Fruit fly (Drosophila melanogaster) whole organism, wandering third instar larva: ENCODE data around the gene CG12998.

Source experiments
- Abd-B ChIP-seq: fragments of >200 bp; optimal IDR thresholded peaks from 2 replicates; lab custom pipeline; 2017; ENCODE audit warnings: missing biosample characterization, missing genetic modification characterization
- CrebA ChIP-seq: fragments of 200-800 bp; sonication (Bioruptor generic); optimal IDR thresholded peaks from 2 replicates; lab custom pipeline; 2016; ENCODE audit warnings: missing biosample characterization, mild to moderate bottlenecking, missing genetic modification characterization, borderline replicate concordance
- Dif ChIP-seq: fragments of 200-275, 200-300 bp; sonication (Bioruptor generic); optimal IDR thresholded peaks from 2 replicates; lab custom pipeline; 2018; ENCODE audit warnings: missing biosample characterization, missing genetic modification characterization; ENCODE audit not compliant: partially characterized antibody
- GATAd ChIP-seq: sonication (Bioruptor generic); optimal IDR thresholded peaks from 2 replicates; lab custom pipeline; 2016; ENCODE audit warnings: missing biosample characterization, missing genetic modification characterization
- HLH106 ChIP-seq: fragments of 200-800 bp; optimal IDR thresholded peaks from 3 replicates; lab custom pipeline; 2019; ENCODE audit warnings: missing biosample characterization, mild to moderate bottlenecking, missing genetic modification characterization, moderate library complexity
- Hnf4 ChIP-seq: fragments of 200-800 bp; sonication (Bioruptor generic); optimal IDR thresholded peaks from 2 replicates; lab custom pipeline; 2016; ENCODE audit warnings: missing biosample characterization, mild to moderate bottlenecking, missing genetic modification characterization
- Hr78 ChIP-seq: fragments of >200 bp; optimal IDR thresholded peaks from 2 replicates; lab custom pipeline; 2017; ENCODE audit warnings: missing biosample characterization, missing genetic modification characterization
- Mio ChIP-seq: sonication (Bioruptor generic); optimal IDR thresholded peaks from 2 replicates; lab custom pipeline; 2016; ENCODE audit warnings: missing biosample characterization, missing genetic modification characterization
- Myc ChIP-seq: fragments of >200 bp; optimal IDR thresholded peaks from 2 replicates; lab custom pipeline; 2017
- N ChIP-seq: fragments of >200 bp; optimal IDR thresholded peaks from 2 replicates; lab custom pipeline; 2018; ENCODE audit warnings: missing biosample characterization, missing external identifiers, missing genetic modification characterization
- OdsH ChIP-seq: fragments of 200-800 bp; sonication (Bioruptor generic); optimal IDR thresholded peaks from 2 replicates; lab custom pipeline; 2016; ENCODE audit warnings: missing biosample characterization, mild to moderate bottlenecking, missing genetic modification characterization
- Sp1 ChIP-seq: fragments of 200-800 bp; sonication (Bioruptor generic); optimal IDR thresholded peaks from 3 replicates; lab custom pipeline; 2019; ENCODE audit warnings: missing biosample characterization, mild to moderate bottlenecking, missing genetic modification characterization, moderate library complexity
- Vsx2 ChIP-seq: fragments of 200-300, 225-300 bp; sonication (Bioruptor generic); optimal IDR thresholded peaks from 2 replicates; lab custom pipeline; 2018; ENCODE audit warnings: missing biosample characterization, missing genetic modification characterization; ENCODE audit not compliant: partially characterized antibody
- br ChIP-seq: fragments of 200-800 bp; sonication (Bioruptor generic); optimal IDR thresholded peaks from 2 replicates; lab custom pipeline; 2016; ENCODE audit warnings: missing biosample characterization, missing genetic modification characterization
- dmrt93B ChIP-seq: fragments of 200-800 bp; sonication (Bioruptor generic); optimal IDR thresholded peaks from 2 replicates; lab custom pipeline; 2018; ENCODE audit warnings: missing biosample characterization, mild to moderate bottlenecking, missing genetic modification characterization
- dsf ChIP-seq: sonication (Bioruptor generic); optimal IDR thresholded peaks from 2 replicates; lab custom pipeline; 2016; ENCODE audit warnings: missing biosample characterization, missing genetic modification characterization, borderline replicate concordance
- ey ChIP-seq: fragments of 200-800 bp; sonication (Bioruptor generic); optimal IDR thresholded peaks from 2 replicates; lab custom pipeline; 2016; ENCODE audit warnings: missing biosample characterization, missing genetic modification characterization
- foxo ChIP-seq, 2 experiments: fragments of 200-800 bp; sonication (Bioruptor generic); optimal IDR thresholded peaks; 2 replicates in 1 of 2; 3 replicates in 1 of 2; lab custom pipeline; 2016 to 2017; ENCODE audit warnings: missing biosample characterization in 2 of 2, missing genetic modification characterization in 2 of 2
- fru ChIP-seq: fragments of 200-800 bp; sonication (Bioruptor generic); optimal IDR thresholded peaks from 3 replicates; lab custom pipeline; 2016; ENCODE audit warnings: missing biosample characterization, mild to moderate bottlenecking, missing genetic modification characterization
- jim ChIP-seq: fragments of 175-275, 200-325 bp; sonication (Bioruptor generic); optimal IDR thresholded peaks from 2 replicates; lab custom pipeline; 2016; ENCODE audit warnings: missing biosample characterization, mild to moderate bottlenecking, missing genetic modification characterization
- pan ChIP-seq: fragments of >200 bp; optimal IDR thresholded peaks from 2 replicates; lab custom pipeline; 2017
- psq ChIP-seq: fragments of 200-800 bp; sonication (Bioruptor generic); optimal IDR thresholded peaks from 3 replicates; lab custom pipeline; 2017; ENCODE audit warnings: missing biosample characterization, mild to moderate bottlenecking, missing genetic modification characterization, moderate library complexity
- rgr ChIP-seq: fragments of 200-800 bp; sonication (Bioruptor generic); optimal IDR thresholded peaks from 3 replicates; lab custom pipeline; 2016; ENCODE audit warnings: missing biosample characterization, mild to moderate bottlenecking, missing genetic modification characterization
- sage ChIP-seq: fragments of 200-800 bp; sonication (Bioruptor generic); optimal IDR thresholded peaks from 2 replicates; lab custom pipeline; 2016; ENCODE audit warnings: missing biosample characterization, mild to moderate bottlenecking, missing genetic modification characterization
- sv ChIP-seq: fragments of 200-800 bp; sonication (Bioruptor generic); optimal IDR thresholded peaks from 3 replicates; lab custom pipeline; 2016; ENCODE audit warnings: missing biosample characterization, missing genetic modification characterization
- usp ChIP-seq: fragments of >200 bp; optimal IDR thresholded peaks from 2 replicates; lab custom pipeline; 2017; ENCODE audit warnings: missing biosample characterization, missing genetic modification characterization

Gene CG12998

dm6 chrX:17244854-17245253, 26.4 kb downstream of the CG12998 start, which contains the start of gene CG8915:
Gene CG8915, minus strand, starts transcription at chrX:17245001.
- TF ChIP-seq rgr (peak; percentile 32), GATAd (GFP tag; lab: Kevin White, UChicago) (no peak)
- TF ChIP-seq, all 38 proteins: peak for 1

dm6 chrX:17246916-17247315, 28.4 kb downstream of the CG12998 start, which contains the start of gene CG42854:
Gene CG42854, minus strand, starts transcription at chrX:17247016.
- no peak for TF ChIP-seq Hnf4
- no peak for TF ChIP-seq N (GFP tag; lab: Kevin White, UChicago)
- no peak for TF ChIP-seq pan (lab: Kevin White, UChicago)
- TF ChIP-seq ey (GFP tag; lab: Kevin White, UChicago): no peak
- no peak for TF ChIP-seq HLH106 (tag; lab: Kevin White, UChicago)
- no peak for TF ChIP-seq Dif (GFP tag; lab: Kevin White, UChicago)
- no peak for TF ChIP-seq sv (GFP tag; lab: Kevin White, UChicago)
- no peak for TF ChIP-seq psq (GFP tag; lab: Kevin White, UChicago)
- TF ChIP-seq CrebA (GFP tag; lab: Kevin White, UChicago): no peak
- no peak for TF ChIP-seq dmrt93B (GFP tag; lab: Kevin White, UChicago)
- TF ChIP-seq Hr78 (GFP tag; lab: Kevin White, UChicago): no peak
- TF ChIP-seq OdsH: no peak
- TF ChIP-seq Abd-B (GFP tag; lab: Kevin White, UChicago): no peak
- no peak for TF ChIP-seq usp (GFP tag; lab: Kevin White, UChicago)
- TF ChIP-seq dsf (GFP tag; lab: Kevin White, UChicago): no peak
- no peak for TF ChIP-seq Mio (GFP tag; lab: Kevin White, UChicago)
- TF ChIP-seq, all 38 proteins: peak for 0

dm6 chrX:17249326-17249725, 30.9 kb downstream of the CG12998 start, which contains the start of gene CG8675:
Gene CG8675, minus strand, starts transcription at chrX:17249502.
- TF ChIP-seq ey (GFP tag; lab: Kevin White, UChicago): no peak
- TF ChIP-seq Myc (lab: Kevin White, UChicago): peak; percentile 86

DNA sequence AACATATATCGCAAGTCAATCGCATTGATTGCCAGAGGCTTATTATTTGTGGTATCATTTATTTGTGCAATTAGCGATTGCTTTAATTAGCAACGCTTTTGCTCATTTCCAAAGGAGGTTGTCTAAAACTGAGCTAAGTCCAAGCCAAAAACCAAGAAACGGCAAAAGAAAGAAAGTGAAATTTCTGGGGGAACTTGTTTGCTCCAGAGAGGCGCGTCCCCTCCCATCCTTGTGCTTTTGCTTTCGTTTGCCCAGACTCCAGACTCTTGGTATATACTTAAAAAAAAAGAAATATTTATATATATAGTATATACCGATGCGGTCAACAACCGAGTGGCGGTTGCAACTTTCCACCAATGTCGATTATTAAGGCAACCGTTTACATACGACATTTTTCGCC, 35.6 kb downstream of the CG12998 start:
- TF ChIP-seq jim (GFP tag; lab: Kevin White, UChicago): no peak
- no peak for TF ChIP-seq fru (GFP tag; lab: Kevin White, UChicago)
- TF ChIP-seq OdsH: no peak
- no peak for TF ChIP-seq Abd-B (GFP tag; lab: Kevin White, UChicago)
- no peak for TF ChIP-seq pan (lab: Kevin White, UChicago)
- no peak for TF ChIP-seq N (GFP tag; lab: Kevin White, UChicago)
- no peak for TF ChIP-seq Sp1 (GFP tag; lab: Kevin White, UChicago)
- TF ChIP-seq Mio (GFP tag; lab: Kevin White, UChicago): no peak
- TF ChIP-seq HLH106 (tag; lab: Kevin White, UChicago): no peak
- TF ChIP-seq Dif (GFP tag; lab: Kevin White, UChicago): no peak
- no peak for TF ChIP-seq sage (GFP tag; lab: Kevin White, UChicago)
- no peak for TF ChIP-seq Vsx2
- TF ChIP-seq Myc (lab: Kevin White, UChicago): no peak
- no peak for TF ChIP-seq br (GFP tag; lab: Kevin White, UChicago)
- no peak for TF ChIP-seq GATAd (GFP tag; lab: Kevin White, UChicago)
- no peak for TF ChIP-seq dsf (GFP tag; lab: Kevin White, UChicago)
- no peak for TF ChIP-seq foxo (GFP tag; optimal IDR thresholded peaks at IDR 0.05; lab: Kevin White, UChicago)
- no peak for TF ChIP-seq Hr78 (GFP tag; lab: Kevin White, UChicago)
- TF ChIP-seq, all 38 proteins: peak for 0

dm6 chrX:17255677-17256076, 37.2 kb downstream of the CG12998 start:
- no peak for TF ChIP-seq ey (GFP tag; lab: Kevin White, UChicago)
- TF ChIP-seq, all 38 proteins: peak for 0

DNA sequence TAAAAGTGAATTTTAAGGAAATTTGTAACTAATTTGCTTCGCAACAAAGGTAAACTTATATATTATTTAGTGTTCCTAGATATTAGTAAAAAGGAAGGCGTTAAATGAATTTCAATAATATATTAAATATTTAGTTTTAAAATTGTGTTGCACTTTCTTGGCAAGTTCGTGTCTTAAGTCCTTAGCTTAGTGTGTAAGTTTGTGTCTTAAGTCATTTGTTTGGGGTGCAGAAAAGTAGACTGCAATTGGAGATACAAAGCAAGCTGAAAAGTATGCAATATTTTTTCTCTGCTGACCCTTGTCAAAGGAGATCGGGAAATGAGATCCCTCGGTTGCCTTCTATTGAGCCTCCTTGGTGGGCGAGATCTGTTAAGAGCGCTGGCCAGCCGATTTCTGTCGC, 43.6 kb downstream of the CG12998 start:
- no peak for TF ChIP-seq GATAd (GFP tag; lab: Kevin White, UChicago)
- TF ChIP-seq N (GFP tag; lab: Kevin White, UChicago): peak; percentile 45
